Worm (Caenorhabditis elegans) whole organism, L1 larva: ENCODE measurements around the gene oac-56.

Experiments used
- ama-1 ChIP-seq: fragments of 150-350 bp; optimal IDR thresholded peaks from 2 replicates; lab custom pipeline; 2014
- blmp-1 ChIP-seq: fragments of 150-350 bp; optimal IDR thresholded peaks from 2 replicates; lab custom pipeline; 2014; ENCODE audit warnings: missing biosample characterization, missing genetic modification characterization
- ceh-8 ChIP-seq: fragments of 200-800 bp; sonication (Bioruptor generic); optimal IDR thresholded peaks from 2 replicates; lab custom pipeline; 2018; ENCODE audit warnings: mild to moderate bottlenecking, missing genetic modification characterization, moderate library complexity, missing compliant biosample characterization
- ceh-82 ChIP-seq, 3 experiments: fragments of 150-350 bp in 1 of 3; sonication (generic microtip) in 2 of 3; optimal IDR thresholded peaks; 2 replicates each; lab custom pipeline; 2014 to 2017; ENCODE audit warnings: missing biosample characterization in 3 of 3, missing genetic modification characterization in 3 of 3
- egl-13 ChIP-seq: sonication (generic microtip); optimal IDR thresholded peaks from 2 replicates; lab custom pipeline; 2016; ENCODE audit warnings: missing genotype, missing genetic modification reagents, missing genetic modification characterization, missing compliant biosample characterization
- fos-1 ChIP-seq: fragments of 150-350 bp; optimal IDR thresholded peaks from 2 replicates; lab custom pipeline; 2014; ENCODE audit warnings: missing biosample characterization, missing genetic modification characterization
- jun-1 ChIP-seq: fragments of 150-350 bp; optimal IDR thresholded peaks from 2 replicates; lab custom pipeline; 2014; ENCODE audit warnings: missing biosample characterization, missing genetic modification reagents, missing genetic modification characterization
- lin-35 ChIP-seq, 2 experiments: fragments of 150-350 bp; optimal IDR thresholded peaks; 2 replicates each; lab custom pipeline; 2014; ENCODE audit warnings: missing biosample characterization in 2 of 2, missing genetic modification characterization in 2 of 2, missing genetic modification reagents in 2 of 2
- mdl-1 ChIP-seq, 2 experiments: fragments of 150-350 bp; optimal IDR thresholded peaks; 2 replicates each; lab custom pipeline; 2014 to 2017; ENCODE audit warnings: missing biosample characterization in 2 of 2, missing genetic modification characterization in 2 of 2, inconsistent platforms in 1 of 2
- mep-1 ChIP-seq: fragments of 150-350 bp; optimal IDR thresholded peaks from 2 replicates; lab custom pipeline; 2014; ENCODE audit warnings: missing biosample characterization, missing genetic modification characterization
- nhr-11 ChIP-seq: fragments of 150-350 bp; optimal IDR thresholded peaks from 2 replicates; lab custom pipeline; 2014; ENCODE audit warnings: missing biosample characterization, missing genetic modification characterization
- nhr-76 ChIP-seq: sonication (generic microtip); optimal IDR thresholded peaks from 2 replicates; lab custom pipeline; 2017; ENCODE audit warnings: missing biosample characterization, missing genetic modification characterization
- unc-130 ChIP-seq: fragments of 150-350 bp; optimal IDR thresholded peaks from 2 replicates; lab custom pipeline; 2017; ENCODE audit warnings: missing biosample characterization, missing genetic modification characterization, inconsistent platforms

DNA sequence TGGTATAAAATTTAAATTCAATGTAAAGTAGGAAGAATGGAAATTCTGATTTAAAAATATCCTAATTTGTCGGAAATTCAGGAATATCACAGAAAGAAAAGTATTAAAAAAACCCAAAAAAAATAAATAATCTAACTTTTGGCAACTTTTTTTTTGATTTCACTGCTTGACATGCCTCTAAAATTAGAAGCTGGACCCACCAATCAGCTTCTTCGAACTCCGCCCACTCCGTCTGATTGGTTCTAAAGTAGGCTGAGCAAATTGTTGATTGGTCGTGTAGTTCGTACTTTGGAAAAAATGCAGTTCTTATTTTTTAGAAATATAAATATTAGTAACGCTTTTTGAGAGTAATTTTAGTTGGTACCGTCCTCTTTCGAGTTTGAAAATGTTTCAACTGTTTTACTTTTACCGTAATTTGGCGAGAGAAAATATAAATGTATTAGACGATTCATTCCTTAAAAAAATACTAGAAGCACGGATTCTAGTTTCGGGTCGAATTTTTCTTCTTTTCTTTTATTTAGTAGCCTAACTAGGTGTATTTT lies 15.4 kb upstream of the oac-56 start:
- no peak for TF ChIP-seq nhr-11 (tag; lab: Kevin White, UChicago)
- TF ChIP-seq egl-13 (tag; lab: Kevin White, UChicago), result no peak
- no peak for TF ChIP-seq ama-1 (lab: Kevin White, UChicago)
- no peak for TF ChIP-seq fos-1 (tag; lab: Kevin White, UChicago)
- no peak for TF ChIP-seq ceh-8 (GFP tag; lab: Kevin White, UChicago)
- no peak for TF ChIP-seq unc-130
- TF ChIP-seq ceh-82 (tag; optimal IDR thresholded peaks at IDR 0.05; lab: Kevin White, UChicago), result no peak
- no peak for TF ChIP-seq mep-1 (tag; lab: Kevin White, UChicago)
- no peak for TF ChIP-seq nhr-76 (tag; lab: Kevin White, UChicago)
- no peak for TF ChIP-seq mdl-1 (tag; optimal IDR thresholded peaks at IDR 0.05; lab: Kevin White, UChicago)
- no peak for TF ChIP-seq jun-1 (tag; lab: Kevin White, UChicago)
- no peak for TF ChIP-seq blmp-1 (tag; lab: Kevin White, UChicago)
- TF ChIP-seq lin-35 (GFP tag; optimal IDR thresholded peaks at IDR 0.05; lab: Kevin White, UChicago), result no peak
